Fruit fly (Drosophila melanogaster): Measurements from ENCODE around the gene Nup160.

Nup160 gene

dm6 chr2L:11105320-11105719, 18.3 kb upstream of the Nup160 start:
- TF ChIP-seq spab (GFP tag; optimal IDR thresholded peaks at IDR 0.05) (no peak), CG7368 (GFP tag; optimal IDR thresholded peaks at IDR 0.05) (no peak), cyc (GFP tag; optimal IDR thresholded peaks at IDR 0.05) (no peak), svp (GFP tag) (peak; percentile 94), dac (GFP tag; optimal IDR thresholded peaks at IDR 0.05) (no peak)

dm6 chr2L:11106562-11106962, 17.0 kb upstream of the Nup160 start, which contains the start of gene Reps:
Reps (minus strand) TSS chr2L:11106645.
- TF ChIP-seq Hr4 (GFP tag; optimal IDR thresholded peaks at IDR 0.05) (peak; percentile 98), CG3919 (GFP tag; optimal IDR thresholded peaks at IDR 0.05) (peak; percentile 98), fkh (GFP tag; optimal IDR thresholded peaks at IDR 0.05) (peak; percentile 92), CG6792 (GFP tag; optimal IDR thresholded peaks at IDR 0.05) (peak; percentile 97), CG11902 (GFP tag; optimal IDR thresholded peaks at IDR 0.05) (peak; percentile 98), CG10669 (GFP tag; optimal IDR thresholded peaks at IDR 0.05) (peak; percentile 98), CG31627 (GFP tag; optimal IDR thresholded peaks at IDR 0.05) (peak; percentile 99), pdm3 (GFP tag; optimal IDR thresholded peaks at IDR 0.05) (peak; percentile 98), salr (GFP tag; optimal IDR thresholded peaks at IDR 0.05) (peak; percentile 94 to 96), acj6 (GFP tag; optimal IDR thresholded peaks at IDR 0.05) (peak; percentile 99), Eip75B (GFP tag; optimal IDR thresholded peaks at IDR 0.05) (peak; percentile 98), CG11294 (GFP tag; IDR thresholded peaks at IDR 0.05) (peak; percentile 98), svp (GFP tag) (peak; percentile 99), CG6276 (GFP tag; optimal IDR thresholded peaks at IDR 0.05) (peak; percentile 95), OdsH (GFP tag; optimal IDR thresholded peaks at IDR 0.05) (peak; percentile 99), CG8119 (GFP tag; IDR thresholded peaks at IDR 0.05) (peak; percentile 96), vri (GFP tag; optimal IDR thresholded peaks at IDR 0.05) (peak; percentile 94), Eip93F (GFP tag; optimal IDR thresholded peaks at IDR 0.05) (peak; percentile 94), Ets21C (GFP tag; optimal IDR thresholded peaks at IDR 0.05) (peak; percentile 96), CG6808 (GFP tag; optimal IDR thresholded peaks at IDR 0.05) (peak; percentile 96), esn (GFP tag; optimal IDR thresholded peaks at IDR 0.05) (peak; percentile 98), Sox102F (GFP tag; optimal IDR thresholded peaks at IDR 0.05) (peak; percentile 96), CG6854 (GFP tag; optimal IDR thresholded peaks at IDR 0.05) (peak; percentile 91), spab (GFP tag; optimal IDR thresholded peaks at IDR 0.05) (peak; percentile 97), CG15336 (GFP tag; IDR thresholded peaks at IDR 0.05) (peak; percentile 97), CG1621 (tag; optimal IDR thresholded peaks at IDR 0.05) (peak; percentile 97), Blimp-1 (GFP tag; optimal IDR thresholded peaks at IDR 0.05) (peak; percentile 90), dac (GFP tag; optimal IDR thresholded peaks at IDR 0.05) (peak; percentile 95), CG9139 (GFP tag; optimal IDR thresholded peaks at IDR 0.05) (peak; percentile 94), Eip78C (GFP tag) (peak; percentile 99), lz (GFP tag; optimal IDR thresholded peaks at IDR 0.05) (peak; percentile 99), Sox14 (GFP tag; optimal IDR thresholded peaks at IDR 0.05) (peak; percentile 98), CG11762 (GFP tag; optimal IDR thresholded peaks at IDR 0.05; ENCODE audit: insufficient read depth) (peak; percentile 98), CG10631 (GFP tag; optimal IDR thresholded peaks at IDR 0.05) (peak; percentile 99), CG6163 (GFP tag; IDR thresholded peaks at IDR 0.05) (peak; percentile 99), fd85E (GFP tag; optimal IDR thresholded peaks at IDR 0.05) (peak; percentile 83), topi (GFP tag; optimal IDR thresholded peaks at IDR 0.05) (peak; percentile 98), CG3032 (tag; optimal IDR thresholded peaks at IDR 0.05) (peak; percentile 99), CG7368 (GFP tag; optimal IDR thresholded peaks at IDR 0.05) (peak; percentile 95), dsx (GFP tag; optimal IDR thresholded peaks at IDR 0.05; ENCODE audit: poor library complexity, severe bottlenecking) (peak; percentile 96), CG8319 (GFP tag; optimal IDR thresholded peaks at IDR 0.05) (peak; percentile 96), Ets96B (tag; optimal IDR thresholded peaks at IDR 0.05) (peak; percentile 98), Sox15 (GFP tag; optimal IDR thresholded peaks at IDR 0.05) (peak; percentile 98), Met (GFP tag; optimal IDR thresholded peaks at IDR 0.05) (peak; percentile 98), CG34406 (GFP tag; optimal IDR thresholded peaks at IDR 0.05) (peak; percentile 97), CG8632 (GFP tag; optimal IDR thresholded peaks at IDR 0.05) (peak; percentile 97), Gug (GFP tag; IDR thresholded peaks at IDR 0.05) (peak; percentile 99), Hr38 (GFP tag; optimal IDR thresholded peaks at IDR 0.05) (peak; percentile 84), Smox (GFP tag; optimal IDR thresholded peaks at IDR 0.05) (peak; percentile 98)
